Worm (Caenorhabditis elegans): ENCODE results near the gene mtss-1.
A peak's percentile ranks its signal among the peaks of the same experiment; 100 is the strongest.

The mtss-1 gene

ce11 chrIII:8801864-8802818 is 34.0 kb downstream of the mtss-1 start (continued):
- TF ChIP-seq lin-26 (GFP tag; IDR thresholded peaks at IDR 0.05): peak; percentile 75; the same call in 1 of the 2 replicates
- no peak for TF ChIP-seq madf-6 (GFP tag; IDR thresholded peaks at IDR 0.05)
- peak; percentile 97 for TF ChIP-seq zfh-2 (GFP tag; conservative IDR thresholded peaks at IDR 0.05)
- no peak for TF ChIP-seq ama-1 (optimal IDR thresholded peaks at IDR 0.05)
- no peak for TF ChIP-seq ama-1 (GFP tag; optimal IDR thresholded peaks at IDR 0.05)
- peak; percentile 80 for TF ChIP-seq F23B12.7 (tag; optimal IDR thresholded peaks at IDR 0.05; ENCODE audit: insufficient read depth)
- no peak for TF ChIP-seq nfya-2 (GFP tag; IDR thresholded peaks at IDR 0.05)
- TF ChIP-seq pbrm-1 (GFP tag; IDR thresholded peaks at IDR 0.05): peak; percentile 79
- TF ChIP-seq dox-1 (GFP tag; IDR thresholded peaks at IDR 0.05): peak; percentile 88
- no peak for TF ChIP-seq ccch-3 (GFP tag; optimal IDR thresholded peaks at IDR 0.05)
- no peak for TF ChIP-seq efl-1 (GFP tag; optimal IDR thresholded peaks at IDR 0.05)
- no peak for TF ChIP-seq Y95B8A.8 (GFP tag; IDR thresholded peaks at IDR 0.05)
- TF ChIP-seq zim-3 (tag; optimal IDR thresholded peaks at IDR 0.05): no peak
- no peak for TF ChIP-seq sptf-2 (GFP tag; optimal IDR thresholded peaks at IDR 0.05)
- TF ChIP-seq unc-130 (GFP tag; optimal IDR thresholded peaks at IDR 0.05): no peak
- TF ChIP-seq rpc-1 (optimal IDR thresholded peaks at IDR 0.05): no peak
- TF ChIP-seq rpc-1 (tag; optimal IDR thresholded peaks at IDR 0.05): no peak
- peak; percentile 77 for TF ChIP-seq F22D6.2 (tag; optimal IDR thresholded peaks at IDR 0.05)
- TF ChIP-seq ets-4 (GFP tag; optimal IDR thresholded peaks at IDR 0.05): peak; percentile 78
- peak; percentile 77 for TF ChIP-seq ztf-18 (tag; optimal IDR thresholded peaks at IDR 0.05)
- no peak for TF ChIP-seq ceh-79 (tag; optimal IDR thresholded peaks at IDR 0.05)
- TF ChIP-seq C06A6.2 (GFP tag; conservative IDR thresholded peaks at IDR 0.05): peak; percentile 68
- no peak for TF ChIP-seq bed-1 (GFP tag; IDR thresholded peaks at IDR 0.05)
- TF ChIP-seq chd-7 (tag; optimal IDR thresholded peaks at IDR 0.05): peak; percentile 94
- TF ChIP-seq ztf-6 (GFP tag; IDR thresholded peaks at IDR 0.05): no peak
- TF ChIP-seq bed-2 (GFP tag; IDR thresholded peaks at IDR 0.05): 0 out of 2 replicates have a peak, but pooled peaks have one; percentile 23
- TF ChIP-seq nhr-179 (tag; optimal IDR thresholded peaks at IDR 0.05): no peak
- TF ChIP-seq snpc-1.1 (tag; optimal IDR thresholded peaks at IDR 0.05; ENCODE audit: insufficient read depth): peak; percentile 57
- TF ChIP-seq hmg-1.2 (GFP tag; IDR thresholded peaks at IDR 0.05): peak; percentile 91
- no peak for TF ChIP-seq madf-8 (GFP tag; conservative IDR thresholded peaks at IDR 0.05)
- no peak for TF ChIP-seq attf-6 (GFP tag; IDR thresholded peaks at IDR 0.05)
- TF ChIP-seq nfyb-1 (GFP tag; IDR thresholded peaks at IDR 0.05): peak; percentile 88
- TF ChIP-seq B0261.1 (tag; optimal IDR thresholded peaks at IDR 0.05): no peak
- no peak for TF ChIP-seq snpc-4 (GFP tag; optimal IDR thresholded peaks at IDR 0.05)
- peak; percentile 49 to 76 (median 74) for TF ChIP-seq snpc-4 (tag; optimal IDR thresholded peaks at IDR 0.05)
- TF ChIP-seq aptf-3 (GFP tag; IDR thresholded peaks at IDR 0.05): no peak
- no peak for TF ChIP-seq mxl-1 (tag; optimal IDR thresholded peaks at IDR 0.05)
- no peak for TF ChIP-seq F57C9.4 (tag; optimal IDR thresholded peaks at IDR 0.05)
- TF ChIP-seq ztf-25 (GFP tag; IDR thresholded peaks at IDR 0.05): no peak
- TF ChIP-seq T07F8.4 (tag; optimal IDR thresholded peaks at IDR 0.05): no peak
- no peak for TF ChIP-seq aptf-2 (GFP tag; conservative IDR thresholded peaks at IDR 0.05)
- peak; percentile 37; the same call in 1 of the 2 replicates for TF ChIP-seq ceh-100 (GFP tag; IDR thresholded peaks at IDR 0.05)
- peak; percentile 46 for TF ChIP-seq repo-1 (tag; optimal IDR thresholded peaks at IDR 0.05)
- TF ChIP-seq unc-62 (GFP tag; optimal IDR thresholded peaks at IDR 0.05): peak; percentile 89
- no peak for TF ChIP-seq F55B11.4 (tag; optimal IDR thresholded peaks at IDR 0.05; ENCODE audit: borderline replicate concordance, insufficient read depth)
- TF ChIP-seq Y53G8AR.9 (GFP tag; conservative IDR thresholded peaks at IDR 0.05): 0 out of 2 replicates have a peak, but pooled peaks have one; percentile 72
- no peak for TF ChIP-seq F10E7.11 (tag; optimal IDR thresholded peaks at IDR 0.05)
- TF ChIP-seq attf-5 (GFP tag; optimal IDR thresholded peaks at IDR 0.05): peak; percentile 97
